Worm (Caenorhabditis elegans): ENCODE data around the gene T24B8.3.

DNA sequence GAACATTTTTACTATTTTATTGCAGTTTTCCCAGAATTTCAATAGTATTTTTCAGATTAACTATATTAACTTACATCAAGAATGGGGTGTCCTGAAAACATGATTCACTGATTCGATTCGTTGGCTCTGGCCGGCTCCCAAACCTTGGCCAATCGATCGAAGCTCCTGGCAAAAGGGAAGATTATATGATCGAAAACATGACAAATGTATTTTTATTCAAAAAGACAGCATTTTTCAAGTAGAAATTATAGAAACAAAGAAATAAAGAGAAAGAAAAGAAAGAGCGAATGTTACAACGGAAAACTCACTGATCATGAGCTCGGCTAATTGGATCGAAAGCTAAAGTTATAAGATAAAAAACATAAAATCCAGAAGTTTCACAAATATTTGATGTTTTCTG, 9.8 kb upstream of the T24B8.3 start, which contains the start of gene T24B8.4:
- no peak for TF ChIP-seq mml-1 (tag; optimal IDR thresholded peaks at IDR 0.05)
- TF ChIP-seq jun-1 (tag; optimal IDR thresholded peaks at IDR 0.05), result no peak
- TF ChIP-seq ama-1 (optimal IDR thresholded peaks at IDR 0.05), result no peak
- TF ChIP-seq fos-1 (tag; optimal IDR thresholded peaks at IDR 0.05), result no peak
- TF ChIP-seq unc-39 (tag; optimal IDR thresholded peaks at IDR 0.05), result no peak
- no peak for TF ChIP-seq ceh-16 (tag; optimal IDR thresholded peaks at IDR 0.05)
- no peak for TF ChIP-seq nhr-23 (tag; optimal IDR thresholded peaks at IDR 0.05)
- no peak for TF ChIP-seq lin-39 (tag; optimal IDR thresholded peaks at IDR 0.05)
- no peak for TF ChIP-seq eor-1 (tag; optimal IDR thresholded peaks at IDR 0.05)
- no peak for TF ChIP-seq snpc-4 (tag; optimal IDR thresholded peaks at IDR 0.05)
- TF ChIP-seq pqm-1 (tag; optimal IDR thresholded peaks at IDR 0.05), result no peak
- no peak for TF ChIP-seq nhr-25 (tag; optimal IDR thresholded peaks at IDR 0.05)
- no peak for TF ChIP-seq nhr-12 (tag; optimal IDR thresholded peaks at IDR 0.05)

All from whole organism, L3 larva.